Worm (Caenorhabditis elegans) whole organism, L2 larva: Measurements from ENCODE around the gene grl-18.

ENCODE experiments used
- F13H6.1 ChIP-seq: sonication (generic microtip); optimal IDR thresholded peaks from 2 replicates; lab custom pipeline; 2016; ENCODE audit warnings: missing genetic modification characterization, missing compliant biosample characterization
- blmp-1 ChIP-seq: sonication (generic microtip); optimal IDR thresholded peaks from 2 replicates; lab custom pipeline; 2017; ENCODE audit warnings: missing genetic modification characterization, mild to moderate bottlenecking, missing compliant biosample characterization, antibody characterized with exemption, moderate library complexity; ENCODE audit not compliant: insufficient read depth
- ceh-16 ChIP-seq: fragments of 150-350 bp; optimal IDR thresholded peaks from 2 replicates; lab custom pipeline; 2014; ENCODE audit warnings: missing biosample characterization, missing genetic modification characterization
- ceh-82 ChIP-seq: fragments of 150-350 bp; optimal IDR thresholded peaks from 2 replicates; lab custom pipeline; 2014; ENCODE audit warnings: missing biosample characterization, missing genetic modification characterization
- lin-13 ChIP-seq: fragments of 150-350 bp; optimal IDR thresholded peaks from 2 replicates; lab custom pipeline; 2014; ENCODE audit warnings: missing biosample characterization, missing genetic modification reagents, missing genetic modification characterization
- mab-5 ChIP-seq: fragments of 150-350 bp; optimal IDR thresholded peaks from 2 replicates; lab custom pipeline; 2014; ENCODE audit warnings: missing biosample characterization, missing genetic modification characterization
- mbf-1 ChIP-seq: sonication (generic microtip); optimal IDR thresholded peaks from 2 replicates; lab custom pipeline; 2017; ENCODE audit warnings: missing biosample characterization, missing genetic modification characterization
- nhr-11 ChIP-seq: fragments of 150-350 bp; optimal IDR thresholded peaks from 2 replicates; lab custom pipeline; 2014; ENCODE audit warnings: missing biosample characterization, missing genetic modification characterization
- nhr-12 ChIP-seq: fragments of 150-350 bp; optimal IDR thresholded peaks from 2 replicates; lab custom pipeline; 2014; ENCODE audit warnings: missing biosample characterization, missing genetic modification characterization
- snpc-4 ChIP-seq: fragments of 150-350 bp; optimal IDR thresholded peaks from 2 replicates; lab custom pipeline; 2014; ENCODE audit warnings: missing biosample characterization, missing genetic modification characterization
- unc-62 ChIP-seq: fragments of 150-350 bp; optimal IDR thresholded peaks from 2 replicates; lab custom pipeline; 2014; ENCODE audit warnings: missing biosample characterization, missing genetic modification reagents, missing genetic modification characterization
- zag-1 ChIP-seq: fragments of 150-350 bp; optimal IDR thresholded peaks from 2 replicates; lab custom pipeline; 2014; ENCODE audit warnings: missing biosample characterization, missing genetic modification characterization

The grl-18 gene

DNA sequence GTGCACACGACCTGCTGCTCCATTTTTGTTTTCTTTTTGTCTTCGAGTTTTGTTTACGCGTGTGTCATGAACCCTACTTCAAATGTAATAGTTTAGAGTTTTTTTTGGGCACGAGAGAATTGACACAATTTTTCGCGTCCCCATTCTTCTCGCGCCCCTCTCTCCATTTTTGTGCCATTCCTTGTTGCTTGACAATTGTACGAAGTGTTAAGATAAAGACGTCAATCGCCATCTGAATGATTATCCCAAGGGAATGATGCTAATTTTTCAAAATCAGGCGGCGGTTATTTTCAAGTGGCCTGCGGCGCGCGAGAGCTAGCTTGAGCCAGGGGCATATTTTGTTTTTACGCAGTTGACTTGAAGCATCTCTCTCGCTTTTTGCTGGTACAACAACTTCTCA lies 46.3 kb downstream of the grl-18 start:
- TF ChIP-seq snpc-4 (tag; lab: Kevin White, UChicago) (no peak), ceh-16 (tag; lab: Kevin White, UChicago) (no peak), unc-62 (GFP tag; lab: Kevin White, UChicago) (no peak), mab-5 (tag; lab: Kevin White, UChicago) (peak; percentile 3), F13H6.1 (tag; lab: Kevin White, UChicago) (no peak), nhr-12 (no peak), blmp-1 (tag; lab: Kevin White, UChicago) (no peak), zag-1 (peak; percentile 13)

DNA sequence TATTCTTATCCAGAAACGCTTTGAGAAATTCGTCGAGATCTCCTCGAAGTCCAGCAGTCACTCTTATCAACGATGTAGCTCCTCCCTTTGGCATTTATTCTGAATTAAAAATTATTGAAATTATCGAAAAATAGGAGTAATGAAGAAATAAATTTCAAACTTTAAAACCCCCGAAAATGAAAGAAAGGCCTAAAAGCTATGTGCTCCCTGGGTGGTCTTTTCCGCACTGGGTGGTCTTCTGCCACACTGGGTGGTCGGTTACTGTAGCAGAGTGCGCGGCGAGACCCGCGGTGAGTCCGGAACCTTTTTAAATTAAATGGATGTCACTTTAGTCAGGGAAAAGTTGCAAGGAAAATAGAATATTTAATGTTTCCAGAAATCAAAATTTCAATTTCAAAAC lies 49.6 kb downstream of the grl-18 start, which contains the start of gene snpc-1.3:
TSS of gene snpc-1.3 (minus strand) at position 101 of the 400 bp plus-strand sequence.
- no peak for TF ChIP-seq snpc-4 (tag; lab: Kevin White, UChicago)
- TF ChIP-seq lin-13 (GFP tag; lab: Kevin White, UChicago): no peak
- no peak for TF ChIP-seq mbf-1 (tag; lab: Kevin White, UChicago)
- no peak for TF ChIP-seq ceh-82
- no peak for TF ChIP-seq nhr-11 (tag; lab: Kevin White, UChicago)
